Worm (Caenorhabditis elegans): ENCODE measurements around the gene ZK632.9.

ZK632.9 gene

ce11 chrIII:9861470-9862342, 36.5 kb upstream of the ZK632.9 start (continued):
- TF ChIP-seq madf-8 (GFP tag; conservative IDR thresholded peaks at IDR 0.05) (no peak; the same call in 1 of the 2 replicates), nhr-27 (tag; optimal IDR thresholded peaks at IDR 0.05) (no peak), ztf-25 (GFP tag; IDR thresholded peaks at IDR 0.05) (peak; percentile 85), rpc-1 (optimal IDR thresholded peaks at IDR 0.05) (peak; percentile 60), rpc-1 (tag; optimal IDR thresholded peaks at IDR 0.05) (peak; percentile 83), snpc-1.1 (tag; optimal IDR thresholded peaks at IDR 0.05; ENCODE audit: insufficient read depth) (no peak), snpc-4 (GFP tag; optimal IDR thresholded peaks at IDR 0.05) (no peak), snpc-4 (tag; optimal IDR thresholded peaks at IDR 0.05) (peak in 2 of 4 experiments; percentile 34 to 37), ets-4 (GFP tag; optimal IDR thresholded peaks at IDR 0.05) (peak; percentile 14), egrh-3 (GFP tag; IDR thresholded peaks at IDR 0.05) (no peak), zfh-2 (GFP tag; conservative IDR thresholded peaks at IDR 0.05) (no peak), tbp1 (GFP tag; optimal IDR thresholded peaks at IDR 0.05) (peak; percentile 98), K11D2.4 (GFP tag; IDR thresholded peaks at IDR 0.05) (no peak), mxl-1 (tag; optimal IDR thresholded peaks at IDR 0.05) (peak; percentile 43), hlh-12 (tag; optimal IDR thresholded peaks at IDR 0.05) (peak; percentile 51), atf-7 (tag; optimal IDR thresholded peaks at IDR 0.05) (peak; percentile 36), rcor-1 (GFP tag; IDR thresholded peaks at IDR 0.05) (peak; percentile 81), nfyb-1 (GFP tag; IDR thresholded peaks at IDR 0.05) (peak; percentile 81), pbrm-1 (GFP tag; IDR thresholded peaks at IDR 0.05) (peak; percentile 54; the same call in 1 of the 2 replicates), lin-35 (GFP tag; optimal IDR thresholded peaks at IDR 0.05) (peak in 1 of 3 experiments; percentile 67), athp-1 (tag; optimal IDR thresholded peaks at IDR 0.05) (peak; percentile 72), attf-5 (GFP tag; optimal IDR thresholded peaks at IDR 0.05) (peak; percentile 28), ceh-27 (GFP tag; optimal IDR thresholded peaks at IDR 0.05) (peak; percentile 59), Y79H2A.3 (GFP tag; conservative IDR thresholded peaks at IDR 0.05) (no peak), efl-1 (GFP tag; optimal IDR thresholded peaks at IDR 0.05) (no peak), ztf-3 (GFP tag; optimal IDR thresholded peaks at IDR 0.05) (no peak), unc-62 (GFP tag; optimal IDR thresholded peaks at IDR 0.05) (no peak), rec-8 (tag; optimal IDR thresholded peaks at IDR 0.05) (peak; percentile 61 to 73), sdz-38 (tag; optimal IDR thresholded peaks at IDR 0.05) (no peak), nhr-80 (tag; optimal IDR thresholded peaks at IDR 0.05) (peak; percentile 25), ceh-100 (GFP tag; IDR thresholded peaks at IDR 0.05) (peak; percentile 52; the same call in 1 of the 2 replicates), pha-4 (tag; optimal IDR thresholded peaks at IDR 0.05) (no peak), madf-6 (GFP tag; IDR thresholded peaks at IDR 0.05) (peak; percentile 62), F57C9.4 (tag; optimal IDR thresholded peaks at IDR 0.05) (no peak), T26A5.8 (tag; optimal IDR thresholded peaks at IDR 0.05) (no peak), F22D6.2 (tag; optimal IDR thresholded peaks at IDR 0.05) (no peak), F37B4.10 (GFP tag; IDR thresholded peaks at IDR 0.05) (no peak), T07F8.4 (tag; optimal IDR thresholded peaks at IDR 0.05) (peak; percentile 3), ama-1 (optimal IDR thresholded peaks at IDR 0.05) (no peak), ama-1 (GFP tag; optimal IDR thresholded peaks at IDR 0.05) (peak in 1 of 2 experiments; percentile 63), ceh-40 (GFP tag; IDR thresholded peaks at IDR 0.05) (peak; percentile 82; the same call in 1 of the 2 replicates), aptf-2 (GFP tag; conservative IDR thresholded peaks at IDR 0.05) (no peak), madf-3 (GFP tag; IDR thresholded peaks at IDR 0.05) (peak; percentile 54; the same call in 1 of the 2 replicates), F10E7.11 (tag; optimal IDR thresholded peaks at IDR 0.05) (peak; percentile 55), Y67H2A.10 (GFP tag; conservative IDR thresholded peaks at IDR 0.05) (peak; percentile 49; the same call in 1 of the 2 replicates), Y95B8A.8 (GFP tag; IDR thresholded peaks at IDR 0.05) (peak; percentile 81; the same call in 1 of the 2 replicates), cebp-2 (GFP tag; IDR thresholded peaks at IDR 0.05) (peak; percentile 89; the same call in 1 of the 2 replicates), K12H6.12 (tag; optimal IDR thresholded peaks at IDR 0.05) (peak; percentile 40)

Measured in whole organism, young adult.